Worm (Caenorhabditis elegans) whole organism, mixed stage, embryonic: Measurements from ENCODE around the gene W09B6.4.

ENCODE experiments used
- M03D4.4 ChIP-seq: sonication (generic microtip); optimal IDR thresholded peaks from 2 replicates; lab custom pipeline; 2017; ENCODE audit warnings: mild to moderate bottlenecking, missing genetic modification characterization, missing compliant biosample characterization
- bed-3 ChIP-seq: fragments of 200-800 bp; sonication (Bioruptor generic); optimal IDR thresholded peaks from 3 replicates; lab custom pipeline; 2018; ENCODE audit warnings: mild to moderate bottlenecking, missing genetic modification characterization, moderate library complexity, missing compliant biosample characterization
- ceh-43 ChIP-seq: fragments of 200-800 bp; sonication (Bioruptor generic); optimal IDR thresholded peaks from 2 replicates; lab custom pipeline; 2018; ENCODE audit warnings: mild to moderate bottlenecking, missing genetic modification characterization, moderate library complexity, missing compliant biosample characterization
- ceh-83 ChIP-seq: fragments of 200-800 bp; sonication (Bioruptor generic); optimal IDR thresholded peaks from 2 replicates; lab custom pipeline; 2018; ENCODE audit warnings: mild to moderate bottlenecking, missing genetic modification characterization, missing compliant biosample characterization
- cnd-1 ChIP-seq: fragments of 200-800 bp; sonication (Bioruptor generic); optimal IDR thresholded peaks from 2 replicates; lab custom pipeline; 2018; ENCODE audit warnings: mild to moderate bottlenecking, missing genetic modification characterization, missing compliant biosample characterization
- drap-1 ChIP-seq: fragments of 200-800 bp; sonication (Bioruptor generic); optimal IDR thresholded peaks from 3 replicates; lab custom pipeline; 2018; ENCODE audit warnings: mild to moderate bottlenecking, missing genetic modification characterization, missing compliant biosample characterization
- elt-1 ChIP-seq: sonication (generic microtip); optimal IDR thresholded peaks from 2 replicates; lab custom pipeline; 2017; ENCODE audit warnings: missing genetic modification characterization, mild to moderate bottlenecking, missing compliant biosample characterization, antibody characterized with exemption, moderate library complexity, borderline replicate concordance; ENCODE audit not compliant: insufficient read depth
- ham-2 ChIP-seq: fragments of 200-800 bp; sonication (Bioruptor generic); optimal IDR thresholded peaks from 2 replicates; lab custom pipeline; 2018; ENCODE audit warnings: mild to moderate bottlenecking, missing genetic modification characterization, missing compliant biosample characterization
- hlh-1 ChIP-seq: fragments of 150-350 bp; optimal IDR thresholded peaks from 2 replicates; lab custom pipeline; 2014; ENCODE audit warnings: missing biosample characterization, missing genetic modification reagents, missing genetic modification characterization
- lin-13 ChIP-seq: fragments of 150-350 bp; optimal IDR thresholded peaks from 2 replicates; lab custom pipeline; 2014; ENCODE audit warnings: missing biosample characterization, missing genetic modification characterization
- lin-32 ChIP-seq: fragments of 200-800 bp; sonication (Bioruptor generic); optimal IDR thresholded peaks from 2 replicates; lab custom pipeline; 2018; ENCODE audit warnings: mild to moderate bottlenecking, missing genetic modification characterization, missing compliant biosample characterization
- lsy-2 ChIP-seq: fragments of 150-350 bp; optimal IDR thresholded peaks from 2 replicates; lab custom pipeline; 2014; ENCODE audit warnings: missing biosample characterization, missing genetic modification characterization
- mab-5 ChIP-seq: fragments of 150-350 bp; optimal IDR thresholded peaks from 2 replicates; lab custom pipeline; 2014; ENCODE audit warnings: missing biosample characterization, missing genetic modification characterization
- mep-1 ChIP-seq: fragments of 150-350 bp; optimal IDR thresholded peaks from 2 replicates; lab custom pipeline; 2017; ENCODE audit warnings: missing biosample characterization, missing genetic modification reagents, missing genetic modification characterization, inconsistent platforms
- mls-2 ChIP-seq: sonication (generic microtip); optimal IDR thresholded peaks from 2 replicates; lab custom pipeline; 2016; ENCODE audit warnings: mild to moderate bottlenecking, missing genetic modification characterization, moderate library complexity, missing compliant biosample characterization
- nhr-12 ChIP-seq: fragments of 150-350 bp; optimal IDR thresholded peaks from 2 replicates; lab custom pipeline; 2014; ENCODE audit warnings: missing biosample characterization, missing genetic modification characterization
- nhr-237 ChIP-seq: fragments of 150-350 bp; optimal IDR thresholded peaks from 2 replicates; lab custom pipeline; 2014; ENCODE audit warnings: missing biosample characterization, missing genetic modification characterization
- nhr-28 ChIP-seq: fragments of 150-350 bp; optimal IDR thresholded peaks from 2 replicates; lab custom pipeline; 2014; ENCODE audit warnings: missing biosample characterization, missing genetic modification characterization
- pha-4 ChIP-seq: fragments of 150-350 bp; optimal IDR thresholded peaks from 2 replicates; lab custom pipeline; 2018; ENCODE audit warnings: missing biosample characterization, missing genetic modification reagents, missing genetic modification characterization
- sem-2 ChIP-seq: fragments of 200-800 bp; sonication (Bioruptor generic); optimal IDR thresholded peaks from 2 replicates; lab custom pipeline; 2018; ENCODE audit warnings: mild to moderate bottlenecking, missing genetic modification characterization, missing compliant biosample characterization
- snpc-4 ChIP-seq: fragments of 150-350 bp; optimal IDR thresholded peaks from 2 replicates; lab custom pipeline; 2014; ENCODE audit warnings: missing biosample characterization, missing genetic modification characterization
- sptf-1 ChIP-seq: sonication (generic microtip); optimal IDR thresholded peaks from 2 replicates; lab custom pipeline; 2017; ENCODE audit warnings: mild to moderate bottlenecking, missing genetic modification characterization, moderate library complexity, missing compliant biosample characterization
- tbx-8 ChIP-seq: fragments of 200-800 bp; sonication (Bioruptor generic); optimal IDR thresholded peaks from 2 replicates; lab custom pipeline; 2018; ENCODE audit warnings: mild to moderate bottlenecking, missing genetic modification characterization, moderate library complexity, missing compliant biosample characterization
- unc-120 ChIP-seq: sonication (generic microtip); optimal IDR thresholded peaks from 2 replicates; lab custom pipeline; 2017; ENCODE audit warnings: missing genetic modification characterization, missing compliant biosample characterization; ENCODE audit not compliant: poor library complexity, severe bottlenecking
- unc-39 ChIP-seq: fragments of 150-350 bp; optimal IDR thresholded peaks from 2 replicates; lab custom pipeline; 2014; ENCODE audit warnings: missing biosample characterization, missing genetic modification characterization
- unc-62 ChIP-seq: fragments of 150-350 bp; optimal IDR thresholded peaks from 2 replicates; lab custom pipeline; 2014; ENCODE audit warnings: missing biosample characterization, missing genetic modification reagents, missing genetic modification characterization
- zip-8 ChIP-seq: fragments of 150-350 bp; optimal IDR thresholded peaks from 2 replicates; lab custom pipeline; 2014; ENCODE audit warnings: missing biosample characterization, missing genetic modification characterization
- ztf-11 ChIP-seq: fragments of 150-350 bp; optimal IDR thresholded peaks from 2 replicates; lab custom pipeline; 2014; ENCODE audit warnings: missing biosample characterization, missing genetic modification characterization

The W09B6.4 gene

DNA sequence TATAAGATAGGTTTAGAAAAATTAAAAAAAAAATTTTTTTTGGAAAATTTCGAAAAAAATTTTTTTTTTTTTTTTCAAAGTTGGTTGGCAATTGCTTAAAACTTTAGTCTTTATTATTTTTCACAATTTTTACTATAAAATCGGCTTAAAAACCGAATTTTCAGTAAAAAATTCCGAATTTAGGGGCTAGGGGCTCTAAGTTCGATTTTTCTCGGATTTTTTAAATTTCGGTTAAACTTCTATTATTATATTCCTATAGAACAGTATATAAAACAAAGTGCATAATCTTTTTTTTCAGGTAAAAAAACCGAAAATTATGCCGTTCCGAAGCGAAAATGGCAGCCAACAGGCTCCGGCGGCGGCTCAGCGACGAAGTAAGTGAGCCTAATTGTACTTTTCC, 4.2 kb downstream of the W09B6.4 start, which contains the start of gene pod-2:
Gene pod-2, plus strand, starts transcription at position 301 of the 400 bp plus-strand sequence.
- no peak for TF ChIP-seq unc-120 (tag; lab: Kevin White, UChicago)
- TF ChIP-seq snpc-4 (tag; lab: Kevin White, UChicago): no peak
- TF ChIP-seq sem-2 (GFP tag; lab: Kevin White, UChicago): no peak
- no peak for TF ChIP-seq cnd-1 (tag; lab: Kevin White, UChicago)
- TF ChIP-seq lin-32: no peak
- TF ChIP-seq bed-3 (GFP tag; lab: Kevin White, UChicago): no peak
- no peak for TF ChIP-seq lin-13 (tag; lab: Kevin White, UChicago)
- TF ChIP-seq, all 35 proteins: peak for 0

DNA sequence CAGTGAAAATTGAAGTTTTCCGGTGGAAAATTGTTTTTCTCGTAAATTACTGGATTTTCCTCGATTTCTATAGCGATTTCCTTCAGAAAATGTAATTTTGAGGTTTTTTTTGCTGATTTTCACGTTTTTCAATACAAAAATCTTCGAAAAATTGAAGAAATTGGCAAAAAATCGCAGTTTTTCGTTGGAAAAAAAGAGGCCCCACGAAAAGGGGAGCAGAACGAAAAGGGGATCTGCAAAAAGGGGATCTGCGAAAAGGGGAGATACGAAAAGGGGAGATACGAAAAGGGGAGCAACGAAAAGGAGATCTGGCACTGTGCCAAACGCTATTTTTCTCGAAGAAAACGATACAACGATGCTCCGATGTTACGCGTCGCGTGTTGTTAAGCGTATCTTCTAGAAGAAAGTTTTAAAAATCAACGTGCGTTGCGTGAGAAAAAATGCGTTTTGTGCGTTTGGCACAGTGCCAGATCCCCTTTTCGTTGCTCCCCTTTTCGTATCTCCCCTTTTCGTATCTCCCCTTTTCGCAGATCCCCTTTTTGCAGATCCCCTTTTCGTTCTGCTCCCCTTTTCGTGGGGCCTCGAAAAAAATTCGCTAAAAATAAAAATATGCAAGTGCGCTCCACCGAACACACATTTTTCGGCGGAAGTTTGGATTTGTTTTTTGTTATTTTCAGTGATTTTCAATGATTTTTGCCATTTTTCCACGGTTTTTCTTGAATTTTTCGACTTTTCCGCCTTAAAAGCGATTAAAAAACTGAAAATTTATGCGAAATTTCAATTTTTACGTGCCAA, 6.1 kb downstream of the W09B6.4 start:
- TF ChIP-seq sptf-1 (peak; percentile 47), cnd-1 (tag; lab: Kevin White, UChicago) (peak; percentile 5)
- TF ChIP-seq, all 35 proteins: peak for 2; not testable (repeated sequence) for 33

DNA sequence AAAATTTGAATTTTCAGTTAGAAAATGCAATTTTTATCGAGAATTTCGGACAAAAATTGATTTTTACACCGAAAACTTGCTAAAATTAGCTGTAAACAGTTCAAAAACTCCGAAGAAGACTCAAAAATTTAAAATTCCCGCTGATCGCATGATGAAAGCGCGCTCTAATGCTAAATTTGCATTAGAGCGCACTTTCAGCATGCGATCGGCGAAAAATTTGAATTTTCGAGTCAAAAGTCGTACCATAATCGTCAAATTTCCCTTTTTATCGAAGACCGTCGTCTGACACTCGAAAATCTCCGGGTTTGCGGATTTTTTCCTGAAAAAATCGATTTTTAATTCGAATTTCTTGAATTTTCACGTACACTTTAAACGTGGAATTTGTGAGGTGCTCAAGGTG, 7.3 kb downstream of the W09B6.4 start:
- TF ChIP-seq M03D4.4 (tag; lab: Kevin White, UChicago) (no peak), mep-1 (tag; lab: Kevin White, UChicago) (no peak), zip-8 (tag; lab: Kevin White, UChicago) (no peak), tbx-8 (GFP tag; lab: Kevin White, UChicago) (no peak), unc-120 (tag; lab: Kevin White, UChicago) (no peak)

DNA sequence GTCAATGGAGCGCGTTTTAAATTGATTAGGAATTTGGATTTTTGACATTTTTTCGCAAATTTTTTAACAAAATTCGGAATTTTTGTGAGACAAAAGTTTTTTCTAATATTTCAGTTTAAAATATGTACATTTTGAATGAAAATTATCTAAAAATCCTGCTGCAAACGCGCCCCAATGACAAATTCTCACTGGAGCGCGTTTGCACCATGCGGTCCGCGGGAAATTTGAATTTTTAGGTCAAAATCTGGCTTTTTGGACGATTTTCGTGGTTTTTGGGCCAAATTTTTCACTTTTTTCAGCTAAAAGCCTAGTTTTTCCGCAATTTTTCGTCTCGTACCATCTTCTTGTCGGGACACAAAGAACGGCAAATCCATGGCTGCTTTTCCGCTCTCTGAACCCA, 7.9 kb downstream of the W09B6.4 start:
- no peak for TF ChIP-seq mls-2
- no peak for TF ChIP-seq drap-1 (GFP tag; lab: Kevin White, UChicago)
- no peak for TF ChIP-seq nhr-12 (tag; lab: Kevin White, UChicago)
- TF ChIP-seq ceh-83 (GFP tag; lab: Kevin White, UChicago): no peak
- TF ChIP-seq unc-39: no peak
- TF ChIP-seq hlh-1 (tag; lab: Kevin White, UChicago): no peak
- no peak for TF ChIP-seq lsy-2
- TF ChIP-seq nhr-237: no peak
- TF ChIP-seq mab-5 (tag; lab: Kevin White, UChicago): no peak
- no peak for TF ChIP-seq lin-13 (tag; lab: Kevin White, UChicago)
- no peak for TF ChIP-seq snpc-4 (tag; lab: Kevin White, UChicago)

DNA sequence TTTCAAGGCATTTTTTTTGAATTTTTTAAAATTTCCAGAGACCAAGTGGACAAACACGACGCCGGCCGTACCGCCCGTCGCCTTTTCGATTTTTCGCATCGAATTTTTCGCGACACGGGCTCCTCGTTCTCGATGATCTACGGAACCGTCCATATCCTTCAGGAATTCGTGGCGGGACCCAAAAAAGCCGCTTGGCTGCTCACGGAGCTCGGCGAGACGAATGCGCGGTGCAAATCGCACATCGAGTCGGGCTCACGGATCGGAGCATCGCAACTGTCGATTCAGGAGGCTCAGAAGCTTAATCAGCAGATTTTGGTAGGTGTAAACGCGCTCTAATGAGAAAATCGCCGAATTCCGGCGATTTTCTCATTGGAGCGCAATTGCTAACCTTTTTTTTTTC, 8.8 kb downstream of the W09B6.4 start:
- TF ChIP-seq drap-1 (GFP tag; lab: Kevin White, UChicago) (no peak), pha-4 (no peak), mep-1 (tag; lab: Kevin White, UChicago) (no peak), mab-5 (tag; lab: Kevin White, UChicago) (no peak), ceh-83 (GFP tag; lab: Kevin White, UChicago) (no peak), ztf-11 (no peak)

DNA sequence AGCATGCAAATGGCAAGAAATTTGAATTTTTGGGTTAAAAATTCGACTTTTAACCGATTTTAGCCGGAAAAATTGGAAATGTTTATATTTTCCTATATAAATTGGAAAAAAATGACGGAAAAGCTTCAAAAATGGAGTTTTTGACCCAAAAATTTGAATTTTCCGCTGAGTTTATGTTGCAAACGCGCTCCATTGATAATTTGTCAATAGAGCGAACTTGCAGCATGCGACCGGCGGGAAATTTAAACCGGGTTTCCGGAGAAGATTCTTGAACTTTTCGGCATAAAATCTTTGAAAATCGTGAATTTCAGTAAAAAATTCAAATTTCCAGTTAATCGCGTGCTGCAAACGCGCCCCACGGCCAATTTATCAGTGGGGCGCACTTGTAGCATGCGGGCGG, 9.3 kb downstream of the W09B6.4 start:
- TF ChIP-seq mab-5 (tag; lab: Kevin White, UChicago): no peak
- TF ChIP-seq elt-1 (tag; lab: Kevin White, UChicago): no peak
- TF ChIP-seq lsy-2: no peak
- no peak for TF ChIP-seq mls-2
- TF ChIP-seq unc-62 (GFP tag; lab: Kevin White, UChicago): no peak
- no peak for TF ChIP-seq pha-4
- no peak for TF ChIP-seq unc-120 (tag; lab: Kevin White, UChicago)
- no peak for TF ChIP-seq nhr-28 (tag; lab: Kevin White, UChicago)
- TF ChIP-seq ham-2 (GFP tag; lab: Kevin White, UChicago): no peak
- TF ChIP-seq ceh-43 (GFP tag; lab: Kevin White, UChicago): no peak
- TF ChIP-seq sptf-1: no peak
- no peak for TF ChIP-seq M03D4.4 (tag; lab: Kevin White, UChicago)
